Fruit fly (Drosophila melanogaster) whole organism, embryonic: ENCODE results near the gene eIF4E5.
A peak's percentile ranks its signal among the peaks of the same experiment; 100 is the strongest.

Experiments used
- Asciz ChIP-seq: fragments of 200-800 bp; sonication (Bioruptor generic); optimal IDR thresholded peaks from 2 replicates; lab custom pipeline; 2017; ENCODE audit warnings: missing biosample characterization, mild to moderate bottlenecking, missing genetic modification characterization, missing genetic modification reagents
- Atf-2 ChIP-seq: fragments of 200-800 bp; sonication (Bioruptor generic); optimal IDR thresholded peaks from 2 replicates; lab custom pipeline; 2016; ENCODE audit warnings: missing biosample characterization, missing genetic modification characterization
- CG11560 ChIP-seq: fragments of 200-800 bp; sonication (Bioruptor generic); IDR thresholded peaks from 3 replicates; pipeline ENCODE4 v1.3.6; 2022; ENCODE audit warnings: missing biosample characterization, missing genetic modification characterization
- CG2120 ChIP-seq: fragments of 200-800 bp; sonication (Bioruptor generic); optimal IDR thresholded peaks from 3 replicates; lab custom pipeline; 2016; ENCODE audit warnings: missing biosample characterization, missing genetic modification characterization
- CG2129 ChIP-seq: fragments of 200-800 bp; sonication (Bioruptor generic); IDR thresholded peaks from 2 replicates; pipeline ENCODE4 v1.3.6; 2022; ENCODE audit warnings: missing biosample characterization, missing genetic modification characterization; ENCODE audit not compliant: partially characterized antibody
- CG2678 ChIP-seq: fragments of 200-800 bp; sonication (Bioruptor generic); optimal IDR thresholded peaks from 3 replicates; lab custom pipeline; 2019; ENCODE audit warnings: missing biosample characterization, mild to moderate bottlenecking, missing genetic modification characterization, moderate library complexity
- CG2712 ChIP-seq: fragments of 200-800 bp; optimal IDR thresholded peaks from 3 replicates; lab custom pipeline; 2019; ENCODE audit warnings: missing biosample characterization, mild to moderate bottlenecking, missing genetic modification characterization, moderate library complexity
- CG33557 ChIP-seq: fragments of 200-800 bp; sonication (Bioruptor generic); optimal IDR thresholded peaks from 2 replicates; lab custom pipeline; 2019; ENCODE audit warnings: missing biosample characterization, mild to moderate bottlenecking, missing genetic modification characterization, moderate library complexity
- CG4360 ChIP-seq: fragments of 200-800 bp; sonication (Bioruptor generic); IDR thresholded peaks from 2 replicates; pipeline ENCODE4 v1.3.6; 2022; ENCODE audit warnings: missing biosample characterization, missing genetic modification characterization
- CG4424 ChIP-seq: fragments of 200-800 bp; sonication (Bioruptor generic); optimal IDR thresholded peaks from 3 replicates; lab custom pipeline; 2016; ENCODE audit warnings: missing biosample characterization, missing genetic modification characterization
- CG4707 ChIP-seq: fragments of 200-800 bp; sonication (Bioruptor generic); optimal IDR thresholded peaks from 2 replicates; lab custom pipeline; 2018; ENCODE audit warnings: missing biosample characterization, mild to moderate bottlenecking, missing genetic modification characterization, moderate library complexity
- CG4820 ChIP-seq: fragments of 200-800 bp; sonication (Bioruptor generic); optimal IDR thresholded peaks from 3 replicates; lab custom pipeline; 2016; ENCODE audit warnings: missing biosample characterization, missing genetic modification characterization
- CG5953 ChIP-seq: fragments of 200-800 bp; sonication (Bioruptor generic); IDR thresholded peaks from 2 replicates; pipeline ENCODE4 v1.3.6; 2022; ENCODE audit warnings: missing biosample characterization, missing genetic modification characterization
- CG6683 ChIP-seq: fragments of 200-800 bp; sonication (Bioruptor generic); optimal IDR thresholded peaks from 2 replicates; lab custom pipeline; 2017; ENCODE audit warnings: missing biosample characterization, mild to moderate bottlenecking, missing genetic modification characterization, missing genetic modification reagents
- CG7745 ChIP-seq: fragments of 200-800 bp; sonication (Bioruptor generic); optimal IDR thresholded peaks from 2 replicates; lab custom pipeline; 2018; ENCODE audit warnings: missing biosample characterization, mild to moderate bottlenecking, missing genetic modification characterization, moderate library complexity
- CG8290 ChIP-seq, 3 experiments: fragments of 200-800 bp; sonication (Bioruptor generic); optimal IDR thresholded peaks; 2 replicates each; lab custom pipeline; 2016 to 2019; ENCODE audit warnings: missing biosample characterization in 3 of 3, missing genetic modification characterization in 3 of 3, mild to moderate bottlenecking in 2 of 3, moderate library complexity in 1 of 3
- CG8359 ChIP-seq: fragments of 200-800 bp; sonication (Bioruptor generic); optimal IDR thresholded peaks from 2 replicates; lab custom pipeline; 2017; ENCODE audit warnings: missing biosample characterization, mild to moderate bottlenecking, missing genetic modification characterization, borderline replicate concordance
- CG8944 ChIP-seq: fragments of 200-800 bp; sonication (Bioruptor generic); optimal IDR thresholded peaks from 3 replicates; lab custom pipeline; 2016; ENCODE audit warnings: missing biosample characterization, missing genetic modification characterization
- CkIIα-i1 ChIP-seq: fragments of 200-800 bp; sonication (Bioruptor generic); IDR thresholded peaks from 2 replicates; pipeline ENCODE4 v1.3.6; 2022; ENCODE audit warnings: missing biosample characterization, missing genetic modification characterization
- D19A ChIP-seq: fragments of 200-800 bp; optimal IDR thresholded peaks from 3 replicates; lab custom pipeline; 2019; ENCODE audit warnings: missing biosample characterization, mild to moderate bottlenecking, missing genetic modification characterization, moderate library complexity
- Dp ChIP-seq: fragments of 200-800 bp; sonication (Bioruptor generic); optimal IDR thresholded peaks from 2 replicates; lab custom pipeline; 2018; ENCODE audit warnings: missing biosample characterization, mild to moderate bottlenecking, missing genetic modification characterization, moderate library complexity
- Drgx ChIP-seq: fragments of 200-800 bp; sonication (Bioruptor generic); IDR thresholded peaks from 2 replicates; pipeline ENCODE4 v1.3.6; 2022; ENCODE audit warnings: missing biosample characterization, missing genetic modification characterization
- Eip74EF ChIP-seq, 2 experiments: fragments of 200-800 bp in 1 of 2; fragments of >200 bp in 1 of 2; sonication (Bioruptor generic) in 1 of 2; optimal IDR thresholded peaks; 2 replicates each; lab custom pipeline; 2017 to 2019; ENCODE audit warnings: missing biosample characterization in 2 of 2, missing genetic modification characterization in 2 of 2, mild to moderate bottlenecking in 1 of 2, moderate library complexity in 1 of 2
- Hr3 ChIP-seq: fragments of 200-800 bp; sonication (Bioruptor generic); optimal IDR thresholded peaks from 3 replicates; lab custom pipeline; 2016; ENCODE audit warnings: missing biosample characterization, missing genetic modification characterization
- Hr51 ChIP-seq, 2 experiments: fragments of 200-800 bp; sonication (Bioruptor generic); optimal IDR thresholded peaks; 2 replicates in 1 of 2; 3 replicates in 1 of 2; lab custom pipeline; 2016 to 2018; ENCODE audit warnings: missing biosample characterization in 2 of 2, missing genetic modification characterization in 2 of 2, mild to moderate bottlenecking in 1 of 2, moderate library complexity in 1 of 2
- Jarid2 ChIP-seq: fragments of 200-800 bp; sonication (Bioruptor generic); optimal IDR thresholded peaks from 3 replicates; lab custom pipeline; 2017; ENCODE audit warnings: mild to moderate bottlenecking, missing biosample characterization, missing genetic modification reagents, missing genetic modification characterization
- Lhr ChIP-seq: fragments of 200-800 bp; sonication (Bioruptor generic); optimal IDR thresholded peaks from 3 replicates; lab custom pipeline; 2017; ENCODE audit warnings: mild to moderate bottlenecking, missing biosample characterization, missing genetic modification reagents, missing genetic modification characterization
- MTF-1 ChIP-seq: fragments of 200-800 bp; sonication (Bioruptor generic); optimal IDR thresholded peaks from 2 replicates; lab custom pipeline; 2018; ENCODE audit warnings: missing biosample characterization, mild to moderate bottlenecking, missing genetic modification characterization, borderline replicate concordance
- Rfx ChIP-seq: fragments of 200-800 bp; sonication (Bioruptor generic); IDR thresholded peaks from 2 replicates; pipeline ENCODE4 v1.3.6; 2022; ENCODE audit warnings: missing biosample characterization, missing genetic modification characterization
- Sin3A ChIP-seq: fragments of >200 bp; optimal IDR thresholded peaks from 2 replicates; lab custom pipeline; 2018
- Six4 ChIP-seq: fragments of 200-800 bp; sonication (Bioruptor generic); optimal IDR thresholded peaks from 2 replicates; lab custom pipeline; 2016; ENCODE audit warnings: missing biosample characterization, missing genetic modification characterization
- Spps ChIP-seq: fragments of 200-800 bp; sonication (Bioruptor generic); optimal IDR thresholded peaks from 2 replicates; lab custom pipeline; 2018; ENCODE audit warnings: missing biosample characterization, mild to moderate bottlenecking, missing genetic modification characterization
- Trl ChIP-seq, 3 experiments: fragments of >200 bp in 2 of 3; fragments of 200-800 bp in 1 of 3; sonication (Bioruptor generic) in 1 of 3; optimal IDR thresholded peaks; 2 replicates in 1 of 3; 3 replicates in 2 of 3; lab custom pipeline; 2016 to 2017; ENCODE audit warnings: missing biosample characterization in 1 of 3, missing genetic modification characterization in 1 of 3
- aop ChIP-seq: fragments of 200-800 bp; sonication (Bioruptor generic); IDR thresholded peaks from 2 replicates; pipeline ENCODE4 v1.3.6; 2022; ENCODE audit warnings: missing biosample characterization, missing genetic modification characterization
- ap ChIP-seq: fragments of 200-800 bp; sonication (Bioruptor generic); IDR thresholded peaks from 2 replicates; pipeline ENCODE4 v1.3.6; 2022; ENCODE audit warnings: missing biosample characterization, missing genetic modification characterization
- cato ChIP-seq: fragments of 200-800 bp; sonication (Bioruptor generic); optimal IDR thresholded peaks from 2 replicates; lab custom pipeline; 2016; ENCODE audit warnings: missing biosample characterization, missing genetic modification characterization, borderline replicate concordance
- ci ChIP-seq: fragments of 200-800 bp; sonication (Bioruptor generic); IDR thresholded peaks from 3 replicates; pipeline ENCODE4 v1.3.6; 2022; ENCODE audit warnings: missing biosample characterization, missing genetic modification characterization
- crc ChIP-seq: fragments of 200-800 bp; sonication (Bioruptor generic); optimal IDR thresholded peaks from 2 replicates; lab custom pipeline; 2016; ENCODE audit warnings: missing biosample characterization, missing genetic modification characterization
- da ChIP-seq: fragments of 200-800 bp; sonication (Bioruptor generic); optimal IDR thresholded peaks from 2 replicates; lab custom pipeline; 2016; ENCODE audit warnings: missing biosample characterization, missing genetic modification characterization
- eve ChIP-seq, 2 experiments: fragments of >200 bp; optimal IDR thresholded peaks; 2 replicates each; lab custom pipeline; 2017; ENCODE audit warnings: missing biosample characterization in 2 of 2, missing genetic modification characterization in 2 of 2
- eyg ChIP-seq: fragments of 200-800 bp; sonication (Bioruptor generic); optimal IDR thresholded peaks from 3 replicates; lab custom pipeline; 2016; ENCODE audit warnings: missing biosample characterization, missing genetic modification characterization
- fru ChIP-seq: fragments of >200 bp; optimal IDR thresholded peaks from 2 replicates; lab custom pipeline; 2017
- h ChIP-seq: fragments of >200 bp; optimal IDR thresholded peaks from 2 replicates; lab custom pipeline; 2017
- insv ChIP-seq, 2 experiments: fragments of 200-800 bp; sonication (Bioruptor generic); optimal IDR thresholded peaks; 3 replicates each; lab custom pipeline; 2016 to 2018; ENCODE audit warnings: missing biosample characterization in 2 of 2, missing genetic modification characterization in 2 of 2
- jing ChIP-seq: fragments of 200-800 bp; sonication (Bioruptor generic); optimal IDR thresholded peaks from 2 replicates; lab custom pipeline; 2018; ENCODE audit warnings: missing biosample characterization, mild to moderate bottlenecking, missing genetic modification characterization
- lola ChIP-seq, 3 experiments: fragments of >200 bp in 2 of 3; fragments of 200-800 bp in 1 of 3; sonication (Bioruptor generic) in 1 of 3; optimal IDR thresholded peaks; 2 replicates each; lab custom pipeline; 2017 to 2019; ENCODE audit warnings: missing biosample characterization in 3 of 3, missing genetic modification characterization in 3 of 3, mild to moderate bottlenecking in 1 of 3, moderate library complexity in 1 of 3
- nerfin-1 ChIP-seq: fragments of 200-800 bp; sonication (Bioruptor generic); optimal IDR thresholded peaks from 3 replicates; lab custom pipeline; 2019; ENCODE audit warnings: missing biosample characterization, mild to moderate bottlenecking, missing genetic modification characterization, moderate library complexity
- ro ChIP-seq: fragments of 200-800 bp; sonication (Bioruptor generic); IDR thresholded peaks from 2 replicates; pipeline ENCODE4 v1.3.6; 2022; ENCODE audit warnings: missing biosample characterization, missing genetic modification characterization
- sisA ChIP-seq: fragments of 200-800 bp; sonication (Bioruptor generic); IDR thresholded peaks from 2 replicates; pipeline ENCODE4 v1.3.6; 2022; ENCODE audit warnings: missing biosample characterization, missing genetic modification characterization
- sr ChIP-seq: fragments of 200-800 bp; sonication (Bioruptor generic); IDR thresholded peaks from 3 replicates; pipeline ENCODE4 v1.3.6; 2022; ENCODE audit warnings: missing biosample characterization, missing genetic modification characterization
- z ChIP-seq: fragments of 200-800 bp; sonication (Bioruptor generic); IDR thresholded peaks from 3 replicates; pipeline ENCODE4 v1.3.6; 2022; ENCODE audit warnings: missing biosample characterization, missing genetic modification characterization

eIF4E5 gene

DNA sequence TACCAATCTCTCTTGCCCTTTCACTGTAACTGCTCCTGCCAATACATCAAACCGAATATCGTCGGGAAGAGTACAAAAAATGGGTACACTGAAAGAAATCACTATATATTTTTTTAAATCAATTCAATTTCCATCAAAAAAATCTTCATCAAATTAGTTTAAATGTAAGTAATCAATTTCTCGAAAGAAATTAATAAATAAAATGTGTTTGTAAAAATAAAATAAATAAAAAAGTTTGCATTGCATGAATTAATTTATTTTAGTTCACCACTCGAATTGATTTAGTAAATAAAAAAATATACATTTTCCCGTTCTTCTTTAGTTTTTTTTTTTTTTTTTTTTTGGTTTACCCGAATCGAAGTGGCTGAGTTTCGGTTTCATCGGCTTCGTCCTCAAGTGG is 32.9 kb upstream of the eIF4E5 start (continued):
- TF ChIP-seq Hr51 (GFP tag; optimal IDR thresholded peaks at IDR 0.05; lab: Kevin White, UChicago) (peak in 1 of 2 experiments; percentile 62), CG5953 (GFP tag; lab: Robert Waterston, UW) (no peak), CG2120 (GFP tag; lab: Kevin White, UChicago) (peak; percentile 18), lola (GFP tag; optimal IDR thresholded peaks at IDR 0.05; lab: Kevin White, UChicago) (peak in 1 of 3 experiments; percentile 68), crc (GFP tag; lab: Kevin White, UChicago) (no peak), CG6683 (GFP tag; lab: Kevin White, UChicago) (no peak), Lhr (no peak), z (GFP tag; lab: Robert Waterston, UW) (no peak), CG2712 (tag; lab: Kevin White, UChicago) (peak; percentile 73), aop (no peak), Spps (tag; lab: Kevin White, UChicago) (no peak), cato (GFP tag; lab: Kevin White, UChicago) (no peak), CG8944 (GFP tag; lab: Kevin White, UChicago) (no peak), Sin3A (lab: Kevin White, UChicago) (no peak), eve (GFP tag; optimal IDR thresholded peaks at IDR 0.05; lab: Kevin White, UChicago) (peak in 1 of 2 experiments; percentile 48), D19A (tag; lab: Kevin White, UChicago) (peak; percentile 60), Six4 (GFP tag; lab: Kevin White, UChicago) (peak; percentile 20), CG4360 (GFP tag; lab: Robert Waterston, UW) (no peak), CG33557 (GFP tag; lab: Kevin White, UChicago) (no peak), Drgx (GFP tag; lab: Robert Waterston, UW) (no peak), Trl (optimal IDR thresholded peaks at IDR 0.05; lab: Kevin White, UChicago) (no peak), Trl (GFP tag; optimal IDR thresholded peaks at IDR 0.05; lab: Kevin White, UChicago) (no peak), CkIIα-i1 (GFP tag; lab: Robert Waterston, UW) (no peak), CG7745 (tag; lab: Kevin White, UChicago) (no peak), CG8290 (GFP tag; optimal IDR thresholded peaks at IDR 0.05; lab: Kevin White, UChicago) (no peak), CG8290 (tag; optimal IDR thresholded peaks at IDR 0.05; lab: Kevin White, UChicago) (no peak), CG4707 (GFP tag; lab: Kevin White, UChicago) (no peak), nerfin-1 (no peak), Eip74EF (GFP tag; optimal IDR thresholded peaks at IDR 0.05; lab: Kevin White, UChicago) (no peak), MTF-1 (no peak), Jarid2 (GFP tag; lab: Kevin White, UChicago) (no peak), fru (no peak), Asciz (no peak), jing (GFP tag; lab: Kevin White, UChicago) (no peak), CG11560 (tag; lab: Robert Waterston, UW) (no peak), ap (GFP tag; lab: Robert Waterston, UW) (no peak), Atf-2 (no peak), ro (GFP tag; lab: Robert Waterston, UW) (no peak), da (no peak), CG4424 (GFP tag; lab: Kevin White, UChicago) (peak; percentile 48), Hr3 (GFP tag; lab: Kevin White, UChicago) (peak; percentile 21), CG4820 (peak; percentile 20), Dp (GFP tag; lab: Kevin White, UChicago) (no peak), CG2678 (peak; percentile 56), sisA (no peak; the same call in 1 of the 2 replicates), insv (GFP tag; optimal IDR thresholded peaks at IDR 0.05; lab: Kevin White, UChicago) (no peak), Rfx (GFP tag; lab: Robert Waterston, UW) (no peak; the same call in 1 of the 2 replicates), CG2129 (GFP tag; lab: Robert Waterston, UW) (no peak), CG8359 (GFP tag; lab: Kevin White, UChicago) (no peak), h (no peak), sr (GFP tag; lab: Robert Waterston, UW) (no peak), ci (GFP tag; lab: Robert Waterston, UW) (0 out of 3 replicates have a peak, but pooled peaks have one; percentile 4), eyg (GFP tag; lab: Kevin White, UChicago) (no peak)
